Worm (Caenorhabditis elegans) whole organism, mixed stage, embryonic: ENCODE results near the gene C14H10.3.
A peak's percentile ranks its signal among the peaks of the same experiment; 100 is the strongest.

Source experiments
- M03D4.4 ChIP-seq: sonication (generic microtip); optimal IDR thresholded peaks from 2 replicates; lab custom pipeline; 2017; ENCODE audit warnings: mild to moderate bottlenecking, missing genetic modification characterization, missing compliant biosample characterization
- bed-3 ChIP-seq: fragments of 200-800 bp; sonication (Bioruptor generic); optimal IDR thresholded peaks from 3 replicates; lab custom pipeline; 2018; ENCODE audit warnings: mild to moderate bottlenecking, missing genetic modification characterization, moderate library complexity, missing compliant biosample characterization
- blmp-1 ChIP-seq: fragments of 150-350 bp; optimal IDR thresholded peaks from 2 replicates; lab custom pipeline; 2014; ENCODE audit warnings: missing biosample characterization, missing genetic modification characterization
- ceh-39 ChIP-seq: fragments of 150-350 bp; optimal IDR thresholded peaks from 2 replicates; lab custom pipeline; 2014; ENCODE audit warnings: missing biosample characterization, missing genetic modification characterization
- ceh-43 ChIP-seq: fragments of 200-800 bp; sonication (Bioruptor generic); optimal IDR thresholded peaks from 2 replicates; lab custom pipeline; 2018; ENCODE audit warnings: mild to moderate bottlenecking, missing genetic modification characterization, moderate library complexity, missing compliant biosample characterization
- ceh-83 ChIP-seq: fragments of 200-800 bp; sonication (Bioruptor generic); optimal IDR thresholded peaks from 2 replicates; lab custom pipeline; 2018; ENCODE audit warnings: mild to moderate bottlenecking, missing genetic modification characterization, missing compliant biosample characterization
- ces-1 ChIP-seq: fragments of 150-350 bp; optimal IDR thresholded peaks from 2 replicates; lab custom pipeline; 2014; ENCODE audit warnings: missing biosample characterization, missing genetic modification reagents, missing genetic modification characterization
- drap-1 ChIP-seq: fragments of 200-800 bp; sonication (Bioruptor generic); optimal IDR thresholded peaks from 3 replicates; lab custom pipeline; 2018; ENCODE audit warnings: mild to moderate bottlenecking, missing genetic modification characterization, missing compliant biosample characterization
- elt-1 ChIP-seq: sonication (generic microtip); optimal IDR thresholded peaks from 2 replicates; lab custom pipeline; 2017; ENCODE audit warnings: missing genetic modification characterization, mild to moderate bottlenecking, missing compliant biosample characterization, antibody characterized with exemption, moderate library complexity, borderline replicate concordance; ENCODE audit not compliant: insufficient read depth
- elt-3 ChIP-seq: fragments of 150-350 bp; optimal IDR thresholded peaks from 2 replicates; lab custom pipeline; 2014; ENCODE audit warnings: missing biosample characterization, missing genetic modification characterization
- flh-1 ChIP-seq: fragments of 200-800 bp; sonication (Bioruptor generic); optimal IDR thresholded peaks from 2 replicates; lab custom pipeline; 2018; ENCODE audit warnings: mild to moderate bottlenecking, missing genetic modification characterization, moderate library complexity, missing compliant biosample characterization
- ham-2 ChIP-seq: fragments of 200-800 bp; sonication (Bioruptor generic); optimal IDR thresholded peaks from 2 replicates; lab custom pipeline; 2018; ENCODE audit warnings: mild to moderate bottlenecking, missing genetic modification characterization, missing compliant biosample characterization
- hlh-1 ChIP-seq: fragments of 150-350 bp; optimal IDR thresholded peaks from 2 replicates; lab custom pipeline; 2014; ENCODE audit warnings: missing biosample characterization, missing genetic modification reagents, missing genetic modification characterization
- lin-13 ChIP-seq: fragments of 150-350 bp; optimal IDR thresholded peaks from 2 replicates; lab custom pipeline; 2014; ENCODE audit warnings: missing biosample characterization, missing genetic modification characterization
- lsy-2 ChIP-seq: fragments of 150-350 bp; optimal IDR thresholded peaks from 2 replicates; lab custom pipeline; 2014; ENCODE audit warnings: missing biosample characterization, missing genetic modification characterization
- mab-5 ChIP-seq: fragments of 150-350 bp; optimal IDR thresholded peaks from 2 replicates; lab custom pipeline; 2014; ENCODE audit warnings: missing biosample characterization, missing genetic modification characterization
- mep-1 ChIP-seq: fragments of 150-350 bp; optimal IDR thresholded peaks from 2 replicates; lab custom pipeline; 2017; ENCODE audit warnings: missing biosample characterization, missing genetic modification reagents, missing genetic modification characterization, inconsistent platforms
- nhr-2 ChIP-seq: fragments of 150-350 bp; optimal IDR thresholded peaks from 2 replicates; lab custom pipeline; 2014; ENCODE audit warnings: missing biosample characterization, missing genetic modification characterization
- nhr-237 ChIP-seq: fragments of 150-350 bp; optimal IDR thresholded peaks from 2 replicates; lab custom pipeline; 2014; ENCODE audit warnings: missing biosample characterization, missing genetic modification characterization
- nhr-76 ChIP-seq: sonication (generic microtip); optimal IDR thresholded peaks from 2 replicates; lab custom pipeline; 2017; ENCODE audit warnings: missing biosample characterization, missing genetic modification characterization
- pha-4 ChIP-seq: fragments of 150-350 bp; optimal IDR thresholded peaks from 2 replicates; lab custom pipeline; 2018; ENCODE audit warnings: missing biosample characterization, missing genetic modification reagents, missing genetic modification characterization
- sem-2 ChIP-seq: fragments of 200-800 bp; sonication (Bioruptor generic); optimal IDR thresholded peaks from 2 replicates; lab custom pipeline; 2018; ENCODE audit warnings: mild to moderate bottlenecking, missing genetic modification characterization, missing compliant biosample characterization
- snpc-4 ChIP-seq: fragments of 150-350 bp; optimal IDR thresholded peaks from 2 replicates; lab custom pipeline; 2014; ENCODE audit warnings: missing biosample characterization, missing genetic modification characterization
- sptf-1 ChIP-seq: sonication (generic microtip); optimal IDR thresholded peaks from 2 replicates; lab custom pipeline; 2017; ENCODE audit warnings: mild to moderate bottlenecking, missing genetic modification characterization, moderate library complexity, missing compliant biosample characterization
- unc-120 ChIP-seq: sonication (generic microtip); optimal IDR thresholded peaks from 2 replicates; lab custom pipeline; 2017; ENCODE audit warnings: missing genetic modification characterization, missing compliant biosample characterization; ENCODE audit not compliant: poor library complexity, severe bottlenecking
- unc-39 ChIP-seq: fragments of 150-350 bp; optimal IDR thresholded peaks from 2 replicates; lab custom pipeline; 2014; ENCODE audit warnings: missing biosample characterization, missing genetic modification characterization
- unc-62 ChIP-seq: fragments of 150-350 bp; optimal IDR thresholded peaks from 2 replicates; lab custom pipeline; 2014; ENCODE audit warnings: missing biosample characterization, missing genetic modification reagents, missing genetic modification characterization
- zip-8 ChIP-seq: fragments of 150-350 bp; optimal IDR thresholded peaks from 2 replicates; lab custom pipeline; 2014; ENCODE audit warnings: missing biosample characterization, missing genetic modification characterization

C14H10.3 gene

DNA sequence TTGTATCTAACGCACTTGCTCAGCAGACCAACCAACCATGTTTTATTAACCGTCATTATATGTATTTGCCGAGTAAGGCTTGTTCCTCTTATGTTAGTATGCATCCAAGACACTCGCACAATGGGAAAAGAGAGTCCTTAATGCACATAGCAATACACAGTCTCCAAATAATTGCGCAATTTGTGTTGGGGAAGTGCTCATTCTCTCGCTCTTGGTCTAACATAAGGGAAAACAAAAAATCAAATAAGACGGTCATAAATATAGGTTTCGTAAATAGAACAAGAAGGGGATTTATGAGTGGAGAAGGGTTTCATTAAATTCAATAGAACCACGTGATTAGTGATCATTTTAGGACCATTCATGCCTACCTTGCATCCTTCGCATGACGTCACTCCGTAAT, 24.4 kb downstream of the C14H10.3 start:
- no peak for TF ChIP-seq ham-2 (GFP tag; lab: Kevin White, UChicago)
- TF ChIP-seq nhr-2 = no peak
- no peak for TF ChIP-seq unc-62 (GFP tag; lab: Kevin White, UChicago)
- TF ChIP-seq zip-8 = peak; percentile 80

DNA sequence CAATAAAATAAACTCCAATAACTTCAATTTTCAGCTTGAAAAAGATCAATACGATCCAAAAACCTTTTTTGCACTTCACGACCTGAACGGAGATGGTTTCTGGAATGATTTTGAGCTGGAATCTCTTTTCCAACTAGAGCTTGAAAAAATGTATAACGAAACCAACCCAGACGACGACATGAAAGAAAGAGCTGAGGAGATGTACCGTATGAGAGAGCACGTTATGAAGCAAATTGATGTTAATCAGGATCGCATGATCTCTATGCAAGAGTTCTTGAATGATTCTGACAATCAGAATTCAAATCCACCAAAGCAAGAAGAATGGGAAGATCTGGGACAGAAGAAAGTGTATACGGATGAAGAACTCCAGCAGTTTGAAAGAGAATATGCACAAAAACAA, 28.7 kb downstream of the C14H10.3 start:
- no peak for TF ChIP-seq drap-1 (GFP tag; lab: Kevin White, UChicago)
- TF ChIP-seq ceh-39 = no peak
- no peak for TF ChIP-seq nhr-237 (tag; lab: Kevin White, UChicago)
- no peak for TF ChIP-seq ceh-43
- no peak for TF ChIP-seq sem-2
- no peak for TF ChIP-seq blmp-1 (tag; lab: Kevin White, UChicago)
- no peak for TF ChIP-seq lsy-2
- TF ChIP-seq flh-1 (GFP tag; lab: Kevin White, UChicago) = no peak
- no peak for TF ChIP-seq unc-120 (tag; lab: Kevin White, UChicago)
- no peak for TF ChIP-seq ham-2 (GFP tag; lab: Kevin White, UChicago)
- no peak for TF ChIP-seq ces-1 (GFP tag; lab: Kevin White, UChicago)

DNA sequence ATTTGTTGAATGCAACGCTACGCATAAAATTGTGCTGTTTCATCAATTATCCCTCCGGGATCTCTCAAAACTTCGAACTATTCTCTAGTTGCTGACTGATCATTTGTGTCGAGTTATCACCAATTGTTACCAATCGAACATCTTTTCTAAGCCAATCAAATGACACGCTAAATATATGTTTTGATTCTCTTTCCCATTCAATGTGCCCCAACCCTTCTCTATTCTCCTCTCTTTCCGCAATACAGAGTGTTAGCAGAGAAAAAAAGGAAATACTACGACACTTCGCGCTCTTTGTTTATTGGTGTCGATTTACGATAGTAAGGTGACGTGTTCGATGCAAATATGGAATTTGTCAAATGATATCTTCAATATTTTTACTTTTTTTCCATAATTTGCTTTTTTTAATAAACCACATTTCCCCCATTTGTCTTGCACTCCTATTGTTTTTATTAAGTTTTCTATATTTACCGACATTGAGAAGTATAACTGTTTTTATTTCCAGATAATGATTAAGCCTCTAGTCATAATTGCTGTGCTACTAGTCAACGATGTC, 30.7 kb downstream of the C14H10.3 start, which contains the start of gene nucb-1:
Gene nucb-1, plus strand, starts transcription at position 503 of the 553 bp plus-strand sequence.
- TF ChIP-seq unc-62 (GFP tag; lab: Kevin White, UChicago) = peak; percentile 75
- peak; percentile 46 for TF ChIP-seq mep-1 (tag; lab: Kevin White, UChicago)
- TF ChIP-seq unc-39 (tag; lab: Kevin White, UChicago) = peak; percentile 5
- TF ChIP-seq lsy-2 = peak; percentile 47
- peak; percentile 4 for TF ChIP-seq drap-1 (GFP tag; lab: Kevin White, UChicago)
- peak; percentile 68 for TF ChIP-seq ceh-39
- TF ChIP-seq mab-5 = no peak
- peak; percentile 70 for TF ChIP-seq nhr-237 (tag; lab: Kevin White, UChicago)
- TF ChIP-seq unc-120 (tag; lab: Kevin White, UChicago) = peak; percentile 69
- peak; percentile 43 for TF ChIP-seq pha-4
- peak; percentile 52 for TF ChIP-seq hlh-1
- TF ChIP-seq zip-8 = no peak
- peak; percentile 58 for TF ChIP-seq ces-1 (GFP tag; lab: Kevin White, UChicago)
- TF ChIP-seq ceh-83 (GFP tag; lab: Kevin White, UChicago) = no peak

DNA sequence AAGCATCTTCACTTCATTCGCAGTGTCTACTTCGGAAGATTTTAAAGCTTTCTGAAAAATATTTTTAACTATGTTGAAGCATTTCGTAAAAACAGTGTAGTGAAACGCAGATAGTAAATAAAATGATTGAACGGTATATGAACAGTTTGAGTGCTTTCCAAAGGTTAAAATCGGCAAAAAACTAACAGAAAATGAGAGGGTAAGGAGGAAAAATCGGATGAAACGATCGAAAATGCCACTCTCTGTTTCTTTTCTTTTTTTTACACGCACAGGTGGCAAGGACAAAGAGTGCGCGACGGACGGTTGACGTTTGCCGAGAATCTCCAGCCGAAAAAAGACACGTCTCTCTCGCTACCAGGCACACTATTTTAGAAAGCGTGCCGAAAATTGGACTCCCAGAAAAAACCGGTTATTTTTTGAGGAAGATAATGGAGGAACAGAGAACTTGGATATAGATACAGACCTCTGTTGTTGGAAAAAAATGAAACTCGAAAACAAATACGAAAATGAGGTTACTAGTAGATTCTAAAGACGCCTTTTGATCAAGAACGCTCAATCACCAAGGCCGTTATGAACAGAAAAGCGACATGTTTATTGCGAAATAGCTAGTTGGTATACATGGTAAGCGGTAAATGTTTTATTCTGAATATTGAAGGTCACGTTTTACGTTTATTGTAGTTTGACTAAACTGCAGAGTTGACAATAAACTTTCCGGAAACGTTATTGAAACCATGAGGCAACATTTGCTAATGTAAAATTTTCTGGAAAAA, 33.4 kb downstream of the C14H10.3 start, which contains the start of gene myrf-2:
Gene myrf-2, minus strand, starts transcription at position 51 of the 770 bp plus-strand sequence.
- TF ChIP-seq blmp-1 (tag; lab: Kevin White, UChicago) (no peak), M03D4.4 (tag; lab: Kevin White, UChicago) (no peak), flh-1 (GFP tag; lab: Kevin White, UChicago) (no peak), ceh-43 (no peak), sptf-1 (tag; lab: Kevin White, UChicago) (no peak), elt-1 (no peak), drap-1 (GFP tag; lab: Kevin White, UChicago) (no peak), mab-5 (no peak), ces-1 (GFP tag; lab: Kevin White, UChicago) (no peak), ham-2 (GFP tag; lab: Kevin White, UChicago) (no peak), ceh-39 (no peak), nhr-237 (tag; lab: Kevin White, UChicago) (no peak), unc-62 (GFP tag; lab: Kevin White, UChicago) (no peak), nhr-2 (no peak)

DNA sequence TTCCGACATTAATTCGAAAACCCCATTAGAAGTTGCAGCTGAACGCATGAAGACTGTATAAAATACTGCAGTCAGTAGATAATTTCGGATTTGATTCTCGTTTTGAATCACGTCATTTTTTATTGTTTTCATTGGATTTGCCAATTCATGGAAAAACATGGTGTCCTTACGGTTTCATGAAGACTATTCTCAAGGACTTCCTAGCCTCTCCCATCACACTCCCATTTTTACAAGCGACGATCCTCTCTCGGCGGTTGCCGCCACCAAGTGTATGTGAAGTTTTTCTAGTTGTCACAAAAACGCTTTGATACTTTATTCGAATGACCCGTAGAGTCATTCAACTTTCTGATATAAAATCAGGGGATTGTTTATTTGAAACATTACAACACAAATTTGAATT, 38.1 kb downstream of the C14H10.3 start:
- no peak for TF ChIP-seq lsy-2
- no peak for TF ChIP-seq lin-13
- TF ChIP-seq ces-1 (GFP tag; lab: Kevin White, UChicago) = no peak
- TF ChIP-seq sem-2 = no peak
- TF ChIP-seq bed-3 (GFP tag; lab: Kevin White, UChicago) = no peak
- TF ChIP-seq M03D4.4 (tag; lab: Kevin White, UChicago) = no peak
- TF ChIP-seq nhr-76 (tag; lab: Kevin White, UChicago) = no peak
- no peak for TF ChIP-seq nhr-237 (tag; lab: Kevin White, UChicago)
- no peak for TF ChIP-seq mab-5
- no peak for TF ChIP-seq nhr-2
- TF ChIP-seq elt-1 = no peak
- no peak for TF ChIP-seq sptf-1 (tag; lab: Kevin White, UChicago)
- TF ChIP-seq flh-1 (GFP tag; lab: Kevin White, UChicago) = no peak
- no peak for TF ChIP-seq ceh-43
- no peak for TF ChIP-seq blmp-1 (tag; lab: Kevin White, UChicago)
- no peak for TF ChIP-seq unc-39 (tag; lab: Kevin White, UChicago)
- no peak for TF ChIP-seq ceh-83 (GFP tag; lab: Kevin White, UChicago)
- no peak for TF ChIP-seq elt-3 (tag; lab: Kevin White, UChicago)
- no peak for TF ChIP-seq snpc-4
